Worm (Caenorhabditis elegans) whole organism, late embryonic: ENCODE results near the gene phf-30.

Experiments used
- dmd-4 ChIP-seq: sonication (generic microtip); optimal IDR thresholded peaks from 2 replicates; lab custom pipeline; 2016; ENCODE audit warnings: borderline replicate concordance, missing genetic modification characterization, missing compliant biosample characterization
- ets-4 ChIP-seq: sonication (generic microtip); optimal IDR thresholded peaks from 2 replicates; lab custom pipeline; 2016; ENCODE audit warnings: missing genetic modification characterization, missing compliant biosample characterization
- fkh-10 ChIP-seq: fragments of 150-350 bp; optimal IDR thresholded peaks from 2 replicates; lab custom pipeline; 2014; ENCODE audit warnings: missing biosample characterization, missing genetic modification reagents, missing genetic modification characterization
- hlh-30 ChIP-seq: sonication (generic microtip); optimal IDR thresholded peaks from 2 replicates; lab custom pipeline; 2017; ENCODE audit warnings: antibody characterized with exemption, missing genetic modification characterization, missing compliant biosample characterization; ENCODE audit not compliant: insufficient read depth
- nhr-11 ChIP-seq: fragments of 150-350 bp; optimal IDR thresholded peaks from 2 replicates; lab custom pipeline; 2014; ENCODE audit warnings: missing biosample characterization, missing genetic modification characterization
- rnt-1 ChIP-seq: sonication (generic microtip); optimal IDR thresholded peaks from 2 replicates; lab custom pipeline; 2016; ENCODE audit warnings: missing genetic modification characterization, missing compliant biosample characterization

DNA sequence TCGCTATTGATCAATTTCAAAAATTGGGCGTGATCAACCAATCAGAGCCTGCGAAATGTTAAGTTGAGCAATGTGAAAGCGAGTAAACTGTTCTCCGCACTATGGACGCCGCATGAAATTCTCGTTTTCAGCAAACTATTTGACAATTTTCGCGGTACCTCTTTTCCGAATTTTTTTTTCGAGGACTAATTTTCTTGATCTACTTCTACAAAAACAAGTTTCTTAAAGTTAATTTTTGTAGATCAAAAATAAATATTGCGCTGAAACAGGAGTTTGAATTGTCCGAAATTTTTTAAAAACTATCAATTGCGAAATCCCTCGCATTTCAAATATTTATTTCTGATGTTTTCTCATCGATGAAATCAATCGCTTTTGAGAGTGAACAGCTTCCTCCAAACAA lies 48.9 kb downstream of the phf-30 start:
- TF ChIP-seq dmd-4 (tag; lab: Kevin White, UChicago) (no peak), ets-4 (tag; lab: Kevin White, UChicago) (no peak), fkh-10 (GFP tag; lab: Kevin White, UChicago) (no peak), nhr-11 (no peak), rnt-1 (no peak), hlh-30 (tag; lab: Kevin White, UChicago) (no peak)
